Worm (Caenorhabditis elegans) whole organism, L2 larva: ENCODE results near the gene nos-3.
A peak's percentile ranks its signal among the peaks of the same experiment; 100 is the strongest.

Experiments used
- C34F6.9 ChIP-seq: fragments of 150-350 bp; optimal IDR thresholded peaks from 2 replicates; lab custom pipeline; 2014; ENCODE audit warnings: missing biosample characterization, missing genetic modification characterization
- F13H6.1 ChIP-seq: sonication (generic microtip); optimal IDR thresholded peaks from 2 replicates; lab custom pipeline; 2016; ENCODE audit warnings: missing genetic modification characterization, missing compliant biosample characterization
- ZK546.5 ChIP-seq: sonication (generic microtip); optimal IDR thresholded peaks from 2 replicates; lab custom pipeline; 2017; ENCODE audit warnings: missing biosample characterization, missing genetic modification characterization
- alr-1 ChIP-seq: fragments of 150-350 bp; optimal IDR thresholded peaks from 2 replicates; lab custom pipeline; 2014; ENCODE audit warnings: missing biosample characterization, missing genetic modification characterization
- aly-2 ChIP-seq: fragments of 150-350 bp; optimal IDR thresholded peaks from 2 replicates; lab custom pipeline; 2014; ENCODE audit warnings: missing biosample characterization, missing genetic modification characterization
- ama-1 ChIP-seq: fragments of 150-350 bp; optimal IDR thresholded peaks from 2 replicates; lab custom pipeline; 2018; ENCODE audit warnings: inconsistent platforms
- blmp-1 ChIP-seq: sonication (generic microtip); optimal IDR thresholded peaks from 2 replicates; lab custom pipeline; 2017; ENCODE audit warnings: missing genetic modification characterization, mild to moderate bottlenecking, missing compliant biosample characterization, antibody characterized with exemption, moderate library complexity; ENCODE audit not compliant: insufficient read depth
- dmd-4 ChIP-seq: sonication (generic microtip); optimal IDR thresholded peaks from 2 replicates; lab custom pipeline; 2017; ENCODE audit warnings: missing biosample characterization, missing genetic modification characterization
- egl-27 ChIP-seq: sonication (generic microtip); optimal IDR thresholded peaks from 3 replicates; lab custom pipeline; 2017; ENCODE audit warnings: missing biosample characterization, missing genetic modification reagents, missing genetic modification characterization
- elt-3 ChIP-seq: sonication (generic microtip); optimal IDR thresholded peaks from 2 replicates; lab custom pipeline; 2017; ENCODE audit warnings: missing biosample characterization, missing genetic modification characterization
- lin-11 ChIP-seq: fragments of 150-350 bp; sonication (generic microtip); optimal IDR thresholded peaks from 2 replicates; lab custom pipeline; 2014; ENCODE audit warnings: missing biosample characterization, missing genetic modification characterization, inconsistent platforms, mixed read lengths
- lin-39 ChIP-seq: fragments of 150-350 bp; optimal IDR thresholded peaks from 2 replicates; lab custom pipeline; 2014; ENCODE audit warnings: missing biosample characterization, missing genetic modification reagents, missing genetic modification characterization
- lsy-2 ChIP-seq, 2 experiments: fragments of 150-350 bp in 1 of 2; sonication (generic microtip) in 1 of 2; optimal IDR thresholded peaks; 2 replicates each; lab custom pipeline; 2014 to 2017; ENCODE audit warnings: missing biosample characterization in 2 of 2, missing genetic modification characterization in 2 of 2
- mab-5 ChIP-seq: fragments of 150-350 bp; optimal IDR thresholded peaks from 2 replicates; lab custom pipeline; 2014; ENCODE audit warnings: missing biosample characterization, missing genetic modification characterization
- mdl-1 ChIP-seq, 2 experiments: fragments of 150-350 bp in 1 of 2; sonication (generic microtip) in 1 of 2; optimal IDR thresholded peaks; 2 replicates each; lab custom pipeline; 2017; ENCODE audit warnings: missing biosample characterization in 2 of 2, missing genetic modification characterization in 2 of 2
- nhr-11 ChIP-seq: fragments of 150-350 bp; optimal IDR thresholded peaks from 2 replicates; lab custom pipeline; 2014; ENCODE audit warnings: missing biosample characterization, missing genetic modification characterization
- nhr-129 ChIP-seq: fragments of 150-350 bp; optimal IDR thresholded peaks from 2 replicates; lab custom pipeline; 2014; ENCODE audit warnings: missing biosample characterization, missing genetic modification characterization
- nhr-21 ChIP-seq: fragments of 150-350 bp; optimal IDR thresholded peaks from 2 replicates; lab custom pipeline; 2014; ENCODE audit warnings: missing biosample characterization, missing genetic modification characterization
- nhr-23 ChIP-seq: fragments of 150-350 bp; optimal IDR thresholded peaks from 2 replicates; lab custom pipeline; 2014; ENCODE audit warnings: missing biosample characterization, missing genetic modification reagents, missing genetic modification characterization
- nhr-237 ChIP-seq: fragments of 150-350 bp; optimal IDR thresholded peaks from 2 replicates; lab custom pipeline; 2014; ENCODE audit warnings: missing biosample characterization, missing genetic modification characterization
- nhr-25 ChIP-seq: fragments of 150-350 bp; sonication (generic microtip); optimal IDR thresholded peaks from 3 replicates; lab custom pipeline; 2014; ENCODE audit warnings: missing biosample characterization, missing genetic modification characterization
- nhr-77 ChIP-seq: fragments of 150-350 bp; optimal IDR thresholded peaks from 2 replicates; lab custom pipeline; 2014; ENCODE audit warnings: missing biosample characterization, missing genetic modification characterization
- peb-1 ChIP-seq: fragments of 150-350 bp; optimal IDR thresholded peaks from 2 replicates; lab custom pipeline; 2014; ENCODE audit warnings: missing biosample characterization, missing genetic modification characterization
- sem-4 ChIP-seq: fragments of 150-350 bp; optimal IDR thresholded peaks from 2 replicates; lab custom pipeline; 2014; ENCODE audit warnings: missing biosample characterization, missing genetic modification reagents, missing genetic modification characterization
- sma-3 ChIP-seq: sonication (generic microtip); optimal IDR thresholded peaks from 2 replicates; lab custom pipeline; 2016; ENCODE audit warnings: missing genetic modification reagents, missing genetic modification characterization, missing compliant biosample characterization
- sma-9 ChIP-seq, 2 experiments: fragments of 150-350 bp in 1 of 2; sonication (generic microtip) in 1 of 2; optimal IDR thresholded peaks; 2 replicates each; lab custom pipeline; 2014 to 2016; ENCODE audit warnings: missing genetic modification characterization in 2 of 2, mild to moderate bottlenecking in 1 of 2, missing biosample characterization in 1 of 2, missing compliant biosample characterization in 1 of 2, missing genetic modification reagents in 1 of 2, moderate library complexity in 1 of 2
- snpc-4 ChIP-seq: fragments of 150-350 bp; optimal IDR thresholded peaks from 2 replicates; lab custom pipeline; 2014; ENCODE audit warnings: missing biosample characterization, missing genetic modification characterization
- unc-39 ChIP-seq: fragments of 150-350 bp; optimal IDR thresholded peaks from 2 replicates; lab custom pipeline; 2014; ENCODE audit warnings: missing biosample characterization, missing genetic modification characterization
- unc-55 ChIP-seq: fragments of 150-350 bp; sonication (generic microtip); optimal IDR thresholded peaks from 3 replicates; lab custom pipeline; 2014; ENCODE audit warnings: missing biosample characterization, missing genetic modification reagents, missing genetic modification characterization
- zag-1 ChIP-seq: fragments of 150-350 bp; optimal IDR thresholded peaks from 2 replicates; lab custom pipeline; 2014; ENCODE audit warnings: missing biosample characterization, missing genetic modification characterization
- ztf-1 ChIP-seq: fragments of 200-800 bp; sonication (Bioruptor generic); conservative IDR thresholded peaks from 2 replicates; pipeline ENCODE4 v1.3.6; 2022; ENCODE audit warnings: missing genetic modification characterization, missing compliant biosample characterization
- ztf-11 ChIP-seq: sonication (generic microtip); optimal IDR thresholded peaks from 2 replicates; lab custom pipeline; 2017; ENCODE audit warnings: missing biosample characterization, missing genetic modification characterization
- ztf-4 ChIP-seq: fragments of 150-350 bp; optimal IDR thresholded peaks from 2 replicates; lab custom pipeline; 2014; ENCODE audit warnings: missing biosample characterization, missing genetic modification characterization

Gene nos-3

DNA sequence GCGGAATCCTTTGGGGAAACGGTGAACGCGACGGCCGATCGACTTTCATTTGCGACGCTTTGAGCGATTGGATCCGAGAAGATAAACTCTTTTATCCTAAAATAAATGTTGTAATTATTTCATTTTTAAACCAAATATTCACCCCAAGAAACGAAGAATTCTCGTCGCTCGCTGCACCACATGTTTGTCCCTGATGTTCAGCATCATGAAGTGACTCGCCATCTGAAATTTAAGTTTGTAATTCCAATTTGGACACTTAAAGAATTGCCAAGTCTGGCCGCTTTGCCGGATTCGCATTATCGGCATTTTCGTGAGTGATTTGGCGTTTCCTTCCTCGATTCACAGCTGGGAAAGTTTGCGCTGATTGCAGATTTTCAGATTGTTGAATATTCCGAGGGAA lies 28.2 kb upstream of the nos-3 start, which contains the start of gene Y53C12A.6:
Y53C12A.6 (minus strand) TSS at position 101 of the 400 bp plus-strand sequence.
- TF ChIP-seq blmp-1 (tag; lab: Kevin White, UChicago) (no peak), unc-39 (tag; lab: Kevin White, UChicago) (no peak), sem-4 (tag; lab: Kevin White, UChicago) (no peak), egl-27 (tag; lab: Kevin White, UChicago) (no peak)

DNA sequence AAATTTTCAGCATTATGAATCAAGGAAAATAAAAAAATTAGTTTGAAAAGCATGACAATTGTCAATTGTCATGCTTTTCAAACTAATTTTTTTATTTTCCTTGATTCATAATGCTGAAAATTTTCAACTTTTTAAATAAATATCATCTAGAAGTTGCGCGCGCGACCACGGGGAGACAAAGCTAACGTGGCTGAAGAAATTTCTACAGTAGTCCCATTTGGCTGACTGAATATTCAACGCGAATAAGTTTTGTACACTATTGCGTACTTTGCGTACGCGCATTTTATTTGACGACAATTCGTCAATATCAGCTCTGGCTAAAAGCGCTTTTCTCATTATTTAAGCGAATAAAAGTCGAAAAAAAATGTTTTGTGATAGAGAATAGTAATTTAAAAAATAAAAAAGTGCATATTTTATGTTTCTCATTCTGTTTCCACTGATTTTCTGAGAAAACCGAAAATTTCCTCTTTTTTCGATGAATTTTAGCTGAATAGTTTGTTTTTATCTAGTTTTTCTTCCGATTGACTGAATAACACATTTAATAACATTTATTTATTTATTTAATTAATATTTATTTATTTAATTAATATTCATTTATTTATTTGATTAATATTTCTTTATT lies 27.4 kb upstream of the nos-3 start, which contains the start of gene Y53C12A.11:
Y53C12A.11 (minus strand) TSS at position 68 of the 622 bp plus-strand sequence.
- TF ChIP-seq lsy-2 (tag; optimal IDR thresholded peaks at IDR 0.05; lab: Kevin White, UChicago) = peak in 1 of 2 experiments; percentile 65

DNA sequence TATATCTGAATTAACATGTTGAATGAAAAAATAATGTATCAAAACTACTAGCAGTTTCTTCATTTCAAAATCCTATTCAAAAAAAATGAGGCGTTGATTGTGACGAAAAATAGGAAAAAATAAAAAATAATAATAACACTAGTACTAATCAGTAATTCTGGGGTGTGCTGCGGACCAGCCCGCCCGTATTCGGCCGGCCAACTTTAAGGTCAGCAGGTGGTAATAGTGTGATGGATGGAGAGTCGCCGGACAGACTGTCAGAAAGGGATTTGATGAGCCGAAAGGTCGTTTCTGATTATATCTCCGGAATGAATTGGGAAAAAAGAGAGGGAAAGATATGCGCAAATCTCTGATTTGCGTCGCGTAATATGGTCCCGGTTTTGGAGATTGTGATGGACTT lies 21.7 kb upstream of the nos-3 start, which contains the start of gene cutl-2:
cutl-2 (minus strand) TSS at position 210 of the 400 bp plus-strand sequence.
- TF ChIP-seq zag-1 = no peak
- TF ChIP-seq nhr-129 (tag; lab: Kevin White, UChicago) = no peak

DNA sequence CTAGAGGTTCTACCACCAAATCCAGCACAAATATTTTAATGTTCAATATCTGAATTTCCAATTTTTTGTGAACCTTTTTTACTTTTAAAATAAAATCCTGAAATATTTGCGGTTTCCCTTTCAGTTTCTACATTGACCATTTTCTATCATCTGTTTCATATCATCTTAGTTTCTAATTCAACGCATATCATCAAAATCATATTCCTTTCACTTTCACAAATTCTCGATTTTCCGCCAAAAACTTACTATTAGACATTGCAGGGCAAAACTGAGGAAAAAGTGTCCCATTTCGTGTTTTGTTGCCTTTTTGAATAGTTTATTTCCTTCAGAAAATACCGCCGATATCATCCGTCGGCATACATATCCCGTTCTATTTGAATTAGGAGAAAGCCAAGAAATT lies 21.1 kb upstream of the nos-3 start:
- no peak for TF ChIP-seq F13H6.1 (tag; lab: Kevin White, UChicago)
- TF ChIP-seq ztf-4 (tag; lab: Kevin White, UChicago) = no peak
- TF ChIP-seq snpc-4 = no peak
- no peak for TF ChIP-seq nhr-25 (tag; lab: Kevin White, UChicago)
- TF ChIP-seq ztf-1 (GFP tag; lab: Robert Waterston, UW) = no peak
- no peak for TF ChIP-seq lin-11 (tag; lab: Kevin White, UChicago)
- no peak for TF ChIP-seq alr-1
- no peak for TF ChIP-seq elt-3 (tag; lab: Kevin White, UChicago)
- TF ChIP-seq nhr-129 (tag; lab: Kevin White, UChicago) = no peak
- TF ChIP-seq mdl-1 (tag; optimal IDR thresholded peaks at IDR 0.05; lab: Kevin White, UChicago) = no peak
- no peak for TF ChIP-seq nhr-77
- no peak for TF ChIP-seq nhr-23 (tag; lab: Kevin White, UChicago)
- TF ChIP-seq sma-3 (GFP tag; lab: Kevin White, UChicago) = no peak

DNA sequence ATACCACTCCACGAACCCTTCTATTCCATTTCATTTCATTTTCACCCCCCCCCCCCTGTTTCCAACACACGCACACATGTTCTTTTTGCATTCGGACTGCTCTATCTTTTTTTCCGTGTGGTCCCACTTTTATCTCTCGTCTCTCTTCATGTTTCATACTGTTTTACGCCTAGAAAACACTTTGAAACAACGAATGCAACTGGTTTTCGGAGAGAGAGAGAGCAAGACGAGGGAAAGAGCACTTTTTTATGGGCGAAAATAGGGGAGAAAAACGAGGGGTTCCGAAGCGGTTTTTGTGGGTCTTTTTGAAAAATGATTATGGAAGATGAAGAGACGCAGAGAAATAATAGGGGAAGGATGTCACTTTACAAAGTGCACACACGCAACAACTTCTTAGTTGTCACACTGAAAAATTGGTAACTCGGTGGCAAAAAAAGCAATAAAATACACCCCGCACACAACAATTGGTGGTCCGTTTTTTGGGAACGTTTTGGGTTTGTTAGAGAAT lies 18.9 kb upstream of the nos-3 start:
- TF ChIP-seq alr-1 = no peak
- TF ChIP-seq unc-55 (GFP tag; lab: Kevin White, UChicago) = peak; percentile 58
- peak; percentile 42 for TF ChIP-seq C34F6.9 (tag; lab: Kevin White, UChicago)
- TF ChIP-seq lsy-2 (tag; optimal IDR thresholded peaks at IDR 0.05; lab: Kevin White, UChicago) = peak in 1 of 2 experiments; percentile 37
- TF ChIP-seq F13H6.1 (tag; lab: Kevin White, UChicago) = peak; percentile 10
- TF ChIP-seq nhr-21 (tag; lab: Kevin White, UChicago) = no peak

DNA sequence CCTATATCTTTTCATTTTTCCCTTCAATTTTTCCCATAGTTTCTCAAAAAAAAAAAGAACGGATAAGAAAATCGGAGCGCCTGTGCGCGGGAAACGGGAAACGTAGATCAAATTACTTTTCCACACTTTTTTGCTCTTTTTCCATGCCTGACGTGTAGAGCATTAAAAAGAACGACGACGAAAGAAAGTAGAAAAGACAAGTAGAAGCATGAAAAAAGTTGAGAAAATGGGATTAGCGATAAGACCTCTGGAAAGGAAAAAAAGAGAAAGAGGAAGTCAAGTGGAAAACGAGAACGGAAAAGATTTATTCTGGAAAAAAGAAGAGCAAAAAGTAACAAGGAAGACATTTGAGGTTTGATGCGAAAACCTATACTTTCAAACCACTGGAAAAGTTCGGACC lies 17.6 kb upstream of the nos-3 start:
- no peak for TF ChIP-seq ZK546.5 (tag; lab: Kevin White, UChicago)
- no peak for TF ChIP-seq sma-9 (GFP tag; optimal IDR thresholded peaks at IDR 0.05; lab: Kevin White, UChicago)
- no peak for TF ChIP-seq sma-9 (tag; optimal IDR thresholded peaks at IDR 0.05; lab: Kevin White, UChicago)
- no peak for TF ChIP-seq snpc-4
- TF ChIP-seq unc-55 (GFP tag; lab: Kevin White, UChicago) = peak; percentile 32
- TF ChIP-seq nhr-237 = no peak
- TF ChIP-seq sma-3 (GFP tag; lab: Kevin White, UChicago) = no peak
- no peak for TF ChIP-seq ama-1 (lab: Kevin White, UChicago)
- no peak for TF ChIP-seq peb-1 (tag; lab: Kevin White, UChicago)
- no peak for TF ChIP-seq aly-2 (tag; lab: Kevin White, UChicago)
- TF ChIP-seq ztf-11 (tag; lab: Kevin White, UChicago) = no peak
- TF ChIP-seq nhr-11 = no peak
- no peak for TF ChIP-seq lin-39 (tag; lab: Kevin White, UChicago)
- no peak for TF ChIP-seq ztf-1 (GFP tag; lab: Robert Waterston, UW)
- TF ChIP-seq mab-5 (tag; lab: Kevin White, UChicago) = no peak
- peak in 1 of 2 experiments; percentile 2 for TF ChIP-seq lsy-2 (tag; optimal IDR thresholded peaks at IDR 0.05; lab: Kevin White, UChicago)
- TF ChIP-seq dmd-4 = no peak
- TF ChIP-seq nhr-25 (tag; lab: Kevin White, UChicago) = no peak
